Fruit fly (Drosophila melanogaster) Kc167 (cell line): ENCODE results near the gene CG33272.

Experiments used
- Sin3A ChIP-seq: fragments of >200 bp; optimal IDR thresholded peaks from 2 replicates; lab custom pipeline; 2018; ENCODE audit warnings: missing external identifiers
- insv ChIP-seq: fragments of >200 bp; optimal IDR thresholded peaks from 3 replicates; lab custom pipeline; 2018; ENCODE audit warnings: missing external identifiers
- psq ChIP-seq: fragments of >200 bp; optimal IDR thresholded peaks from 2 replicates; lab custom pipeline; 2017; ENCODE audit warnings: missing external identifiers
- ttk ChIP-seq: sonication (Bioruptor generic); optimal IDR thresholded peaks from 2 replicates; lab custom pipeline; 2017; ENCODE audit warnings: missing external identifiers

DNA sequence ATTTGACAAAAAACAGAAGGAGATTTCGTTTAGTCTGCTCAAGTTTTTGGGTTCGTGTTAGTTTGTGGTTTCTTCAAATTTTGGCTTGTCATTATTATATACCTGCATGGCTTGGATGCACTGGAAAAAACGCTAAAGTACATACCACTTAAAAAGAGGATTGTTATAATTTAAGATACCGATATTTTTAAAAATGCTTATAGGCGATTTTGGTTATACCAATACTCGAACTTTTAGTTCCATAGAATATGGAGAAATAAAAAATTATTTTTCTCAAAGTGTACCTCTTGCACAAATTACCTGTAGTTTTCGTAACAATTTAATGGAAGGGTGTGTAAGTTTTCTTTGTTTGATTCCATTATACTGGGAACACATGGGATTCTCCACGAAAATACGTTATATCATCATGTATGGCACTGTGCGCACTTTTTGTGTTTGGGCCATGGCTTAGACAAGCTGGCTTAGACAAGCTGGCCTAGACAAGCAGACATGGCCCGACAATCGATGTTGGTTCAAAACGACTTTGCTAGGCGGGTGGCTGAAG, 44.9 kb downstream of the CG33272 start, which contains the start of gene Fum3:
- TF ChIP-seq psq (no peak), insv (no peak), Sin3A (lab: Kevin White, UChicago) (no peak), ttk (lab: Kevin White, UChicago) (no peak)
